Worm (Caenorhabditis elegans): Measurements from ENCODE around the gene F35F10.14.

F35F10.14 gene

ce11 chrV:3324178-3324577 lies 4.3 kb upstream of the F35F10.14 start, which contains the start of gene C17B7.8:
Gene C17B7.8, minus strand, starts transcription at chrV:3324278.
- no peak for TF ChIP-seq chd-7 (tag; optimal IDR thresholded peaks at IDR 0.05)
- TF ChIP-seq attf-3 (GFP tag; conservative IDR thresholded peaks at IDR 0.05), result no peak
- TF ChIP-seq madf-8 (GFP tag; conservative IDR thresholded peaks at IDR 0.05), result no peak
- no peak for TF ChIP-seq B0019.2 (GFP tag; conservative IDR thresholded peaks at IDR 0.05)
- TF ChIP-seq mel-28 (tag; optimal IDR thresholded peaks at IDR 0.05; ENCODE audit: borderline replicate concordance), result no peak
- TF ChIP-seq ceh-79 (tag; optimal IDR thresholded peaks at IDR 0.05), result no peak
- TF ChIP-seq akir-1 (GFP tag; optimal IDR thresholded peaks at IDR 0.05), result no peak
- no peak for TF ChIP-seq hmg-1.2 (GFP tag; IDR thresholded peaks at IDR 0.05)
- no peak for TF ChIP-seq madf-10 (tag; optimal IDR thresholded peaks at IDR 0.05)
- TF ChIP-seq dpl-1 (GFP tag; optimal IDR thresholded peaks at IDR 0.05), result no peak
- no peak for TF ChIP-seq Y53G8AR.9 (GFP tag; conservative IDR thresholded peaks at IDR 0.05)
- TF ChIP-seq let-607 (tag; optimal IDR thresholded peaks at IDR 0.05), result no peak
- TF ChIP-seq nfya-1 (tag; optimal IDR thresholded peaks at IDR 0.05; ENCODE audit: borderline replicate concordance, insufficient read depth), result no peak
- TF ChIP-seq pha-4 (tag; optimal IDR thresholded peaks at IDR 0.05), result no peak
- no peak for TF ChIP-seq ets-4 (GFP tag; optimal IDR thresholded peaks at IDR 0.05)
- no peak for TF ChIP-seq C06A6.2 (GFP tag; conservative IDR thresholded peaks at IDR 0.05)
- TF ChIP-seq nhr-90 (tag; optimal IDR thresholded peaks at IDR 0.05), result no peak
- TF ChIP-seq ceh-58 (GFP tag; IDR thresholded peaks at IDR 0.05), result no peak

- TF ChIP-seq lir-1 (GFP tag; conservative IDR thresholded peaks at IDR 0.05) (no peak), gei-17 (GFP tag; optimal IDR thresholded peaks at IDR 0.05) (no peak), F49E8.2 (tag; optimal IDR thresholded peaks at IDR 0.05; ENCODE audit: insufficient read depth) (no peak), T26A5.8 (tag; optimal IDR thresholded peaks at IDR 0.05) (no peak), ceh-100 (GFP tag; IDR thresholded peaks at IDR 0.05) (no peak), let-526 (GFP tag; IDR thresholded peaks at IDR 0.05) (no peak), F23B12.7 (tag; optimal IDR thresholded peaks at IDR 0.05; ENCODE audit: insufficient read depth) (no peak), hmg-1.2 (GFP tag; IDR thresholded peaks at IDR 0.05) (no peak), ets-4 (GFP tag; optimal IDR thresholded peaks at IDR 0.05) (no peak), F10E7.11 (tag; optimal IDR thresholded peaks at IDR 0.05) (no peak), B0035.1 (tag; optimal IDR thresholded peaks at IDR 0.05) (no peak), mcd-1 (GFP tag; IDR thresholded peaks at IDR 0.05) (no peak), Y56A3A.18 (GFP tag; IDR thresholded peaks at IDR 0.05) (no peak), B0261.1 (tag; optimal IDR thresholded peaks at IDR 0.05) (no peak), rcor-1 (GFP tag; IDR thresholded peaks at IDR 0.05) (no peak), lin-35 (GFP tag; optimal IDR thresholded peaks at IDR 0.05) (no peak), aptf-2 (GFP tag; conservative IDR thresholded peaks at IDR 0.05) (no peak), unc-62 (GFP tag; optimal IDR thresholded peaks at IDR 0.05) (no peak), ceh-27 (GFP tag; optimal IDR thresholded peaks at IDR 0.05) (no peak)
Observed at ce11 chrV:3320432-3320831, 527 bp upstream of the F35F10.14 start, which contains the start of gene C17B7.14. Gene C17B7.14, minus strand, starts transcription at chrV:3320532.

- TF ChIP-seq zim-3 (tag; optimal IDR thresholded peaks at IDR 0.05), result no peak
- no peak for TF ChIP-seq lag-1 (GFP tag; IDR thresholded peaks at IDR 0.05)
- TF ChIP-seq mcd-1 (GFP tag; IDR thresholded peaks at IDR 0.05), result no peak
- no peak for TF ChIP-seq T26A5.8 (tag; optimal IDR thresholded peaks at IDR 0.05)
- no peak for TF ChIP-seq lsl-1 (GFP tag; optimal IDR thresholded peaks at IDR 0.05)
- TF ChIP-seq ztf-26 (tag; optimal IDR thresholded peaks at IDR 0.05), result no peak
- no peak for TF ChIP-seq cebp-1 (GFP tag; IDR thresholded peaks at IDR 0.05)
- no peak for TF ChIP-seq cebp-1 (tag; optimal IDR thresholded peaks at IDR 0.05)
- TF ChIP-seq nhr-179 (tag; optimal IDR thresholded peaks at IDR 0.05), result no peak
- TF ChIP-seq pha-4 (tag; optimal IDR thresholded peaks at IDR 0.05), result no peak
- TF ChIP-seq ztf-18 (tag; optimal IDR thresholded peaks at IDR 0.05), result no peak
- TF ChIP-seq cebp-2 (GFP tag; IDR thresholded peaks at IDR 0.05), result no peak
- TF ChIP-seq unc-62 (GFP tag; optimal IDR thresholded peaks at IDR 0.05), result no peak
- TF ChIP-seq somi-1 (GFP tag; optimal IDR thresholded peaks at IDR 0.05), result no peak
- no peak for TF ChIP-seq hmg-1.2 (GFP tag; IDR thresholded peaks at IDR 0.05)
- TF ChIP-seq F55B11.4 (tag; optimal IDR thresholded peaks at IDR 0.05; ENCODE audit: borderline replicate concordance, insufficient read depth), result no peak
- no peak for TF ChIP-seq unc-130 (GFP tag; optimal IDR thresholded peaks at IDR 0.05)
Observed at ce11 chrV:3318975-3319374, 930 bp downstream of the F35F10.14 start, which contains the start of gene F35F10.13. Gene F35F10.13, minus strand, starts transcription at chrV:3319075.

All from whole organism, young adult.